Worm (Caenorhabditis elegans) whole organism, dauer: ENCODE data around the gene ZK686.1.

Source experiments
- unc-62 ChIP-seq: sonication (generic microtip); optimal IDR thresholded peaks from 2 replicates; lab custom pipeline; 2017; ENCODE audit warnings: missing biosample characterization, missing genetic modification reagents, missing genetic modification characterization

The ZK686.1 gene

DNA sequence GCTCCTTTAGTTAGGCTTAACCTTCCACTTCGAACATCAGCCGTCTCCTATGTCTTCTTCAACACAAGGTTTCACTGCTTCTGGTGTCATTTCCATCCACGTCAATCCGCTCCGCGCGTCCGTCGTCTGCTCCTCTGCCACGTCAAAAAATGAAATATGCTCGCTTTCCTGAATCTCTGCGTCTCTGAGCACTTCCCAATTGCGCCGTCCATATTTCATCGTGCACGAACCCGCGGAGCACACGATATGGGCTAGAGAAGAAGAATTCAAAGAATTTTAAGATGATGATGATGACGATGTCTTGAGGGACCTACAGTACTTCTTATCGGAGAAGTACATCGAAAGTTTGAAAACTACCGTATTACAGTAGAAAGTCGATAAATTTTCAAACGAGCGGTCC, 20.0 kb downstream of the ZK686.1 start:
- TF ChIP-seq unc-62 (GFP tag; lab: Kevin White, UChicago), result no peak

DNA sequence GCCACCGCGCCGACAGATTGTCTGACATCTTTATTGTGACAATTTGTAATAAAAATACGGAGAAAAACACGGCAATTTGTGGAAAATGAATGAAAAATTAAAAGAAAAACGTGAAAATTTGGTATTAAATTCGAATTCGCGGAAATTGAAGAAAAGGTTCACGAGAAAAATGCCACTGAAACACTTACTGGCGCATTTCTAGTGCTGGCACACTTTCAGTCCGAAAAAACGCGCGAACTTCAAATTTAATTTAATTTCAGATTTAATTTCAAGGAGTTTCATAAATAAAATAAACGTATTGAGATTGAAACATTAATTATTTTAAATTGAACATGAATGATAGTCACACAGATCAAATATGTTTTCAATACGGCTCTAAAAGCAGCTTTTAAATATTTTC, 22.4 kb downstream of the ZK686.1 start, which contains the start of gene cyk-7:
Gene cyk-7 (minus strand): TSS at position 99 of the 400 bp plus-strand sequence.
- TF ChIP-seq unc-62 (GFP tag; lab: Kevin White, UChicago), result no peak

DNA sequence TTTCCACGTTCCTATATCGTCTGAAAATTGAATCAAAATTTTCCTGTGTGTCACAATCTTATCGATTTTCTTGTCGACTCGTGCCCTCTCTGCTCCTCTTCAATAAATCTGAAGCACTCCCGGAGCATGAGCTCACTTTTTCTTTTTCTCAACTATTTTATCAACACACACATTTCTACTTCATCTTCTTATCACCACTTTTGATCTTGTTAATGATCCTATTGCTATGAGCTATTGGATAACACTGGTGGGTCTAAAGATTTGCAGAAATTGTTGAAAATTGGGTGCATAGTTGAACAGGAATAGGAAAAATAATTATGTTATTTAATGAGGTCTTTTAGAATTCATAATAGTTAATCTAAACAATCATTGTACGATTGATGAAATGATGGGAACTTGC, 32.3 kb downstream of the ZK686.1 start:
- TF ChIP-seq unc-62 (GFP tag; lab: Kevin White, UChicago), result no peak

DNA sequence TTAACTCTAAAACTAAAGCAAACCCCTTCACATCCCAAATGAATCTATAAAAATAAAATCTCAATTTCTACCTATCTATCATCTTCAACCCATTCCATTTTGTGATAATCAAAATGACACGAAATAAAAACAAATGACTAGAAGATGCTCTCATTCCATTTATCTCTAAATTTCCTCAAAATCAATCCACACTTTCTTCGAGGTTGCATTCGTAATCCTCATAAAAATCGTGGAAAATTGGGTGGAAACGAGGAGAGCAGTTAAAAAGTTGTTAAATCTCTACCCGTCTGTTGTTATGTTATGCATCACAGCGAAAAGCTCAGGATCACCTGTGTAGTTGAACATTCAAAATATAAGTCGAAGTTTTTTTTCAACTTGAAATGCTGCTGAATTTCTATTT, 34.0 kb downstream of the ZK686.1 start:
- TF ChIP-seq unc-62 (GFP tag; lab: Kevin White, UChicago), result no peak

DNA sequence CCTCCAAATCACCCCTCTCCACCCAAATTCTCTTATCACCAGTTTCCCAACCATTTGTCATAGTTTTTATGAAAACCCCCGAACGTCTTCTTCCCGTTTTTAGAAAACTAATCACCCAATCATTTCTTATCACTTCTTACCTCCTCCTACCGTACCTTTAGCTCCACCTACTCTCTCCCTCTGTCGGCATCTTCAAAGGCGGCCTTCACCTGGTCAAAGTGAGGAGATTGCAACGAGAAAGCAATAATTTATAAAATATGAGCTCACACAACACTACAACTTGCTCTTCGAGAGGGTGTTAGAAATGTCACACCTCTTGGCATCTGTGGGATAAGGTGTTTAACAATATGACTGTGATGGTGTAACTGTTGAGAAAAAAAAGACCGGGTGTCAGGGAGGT, 36.1 kb downstream of the ZK686.1 start:
- no peak for TF ChIP-seq unc-62 (GFP tag; lab: Kevin White, UChicago)

DNA sequence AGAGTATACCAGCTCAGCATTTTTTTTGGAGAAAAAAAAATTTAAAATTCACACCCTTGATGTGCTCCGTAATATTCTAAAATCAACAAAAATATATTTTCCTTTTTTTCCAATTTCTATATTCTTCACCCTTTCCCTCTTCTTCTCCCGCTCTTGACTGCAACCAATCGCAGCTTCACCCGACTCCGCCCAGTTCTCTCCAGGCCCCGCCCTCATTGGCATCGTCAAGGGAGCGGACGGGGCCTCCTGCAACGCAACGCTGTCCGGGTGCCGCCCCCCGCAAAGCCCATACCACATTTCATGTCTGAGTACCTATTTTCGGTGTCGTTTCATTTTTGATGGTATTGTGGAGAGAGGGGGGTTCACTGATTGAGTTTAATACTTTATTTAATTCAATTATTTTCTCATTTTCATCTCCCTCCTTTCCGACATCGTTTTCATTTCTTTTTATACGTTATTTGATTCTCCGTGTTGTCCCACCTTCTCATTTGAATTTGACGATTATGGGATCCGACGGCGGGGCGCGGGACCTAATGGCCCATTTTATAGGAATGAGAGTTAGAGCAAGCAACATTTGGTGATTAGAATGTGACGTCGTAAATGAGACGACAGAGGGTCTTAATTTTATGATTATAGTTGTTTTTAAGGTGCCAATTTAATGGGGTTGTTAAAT, 39.4 kb downstream of the ZK686.1 start:
- no peak for TF ChIP-seq unc-62 (GFP tag; lab: Kevin White, UChicago)

DNA sequence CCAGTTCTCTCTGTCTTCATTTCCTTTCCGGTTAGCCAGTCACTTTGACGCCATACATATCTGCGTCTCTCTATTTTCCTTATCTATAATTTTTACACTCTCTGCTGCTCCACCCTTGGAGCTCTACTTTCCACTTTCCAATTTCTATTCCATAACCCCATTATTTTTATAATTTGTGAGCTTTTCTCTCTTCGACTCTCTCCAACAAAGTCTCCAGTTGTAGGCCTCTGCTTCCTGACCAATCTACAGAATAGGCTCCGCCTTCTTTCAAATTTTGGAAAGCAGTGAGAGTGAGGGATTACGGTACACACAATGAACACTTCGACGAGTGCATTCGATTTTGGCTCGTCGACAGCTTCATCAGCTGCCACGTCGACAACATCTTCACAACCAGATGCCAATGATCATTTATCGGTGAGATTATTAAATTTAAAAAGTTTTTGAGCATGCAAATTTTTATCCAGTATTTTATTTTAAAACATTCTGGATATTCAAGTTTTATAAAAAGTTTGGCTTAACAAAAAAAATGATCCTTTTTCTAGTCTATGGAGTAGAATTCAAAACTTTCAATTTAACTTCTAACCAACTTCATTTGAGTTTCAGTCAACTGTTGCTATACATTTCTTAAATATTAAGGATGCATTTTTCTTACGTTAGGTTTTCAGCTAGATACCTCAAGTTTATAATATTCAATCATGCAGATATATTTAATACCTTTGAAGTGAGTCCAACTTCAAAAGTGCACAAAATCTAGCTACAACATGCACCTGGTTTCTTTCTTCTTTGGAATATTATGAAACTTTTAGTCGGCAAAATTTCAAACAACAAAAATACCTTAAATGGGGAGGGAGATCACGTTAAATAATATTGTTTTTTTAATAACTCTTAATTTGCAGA, 41.5 kb downstream of the ZK686.1 start, which contains the start of gene egl-5:
Gene egl-5 (plus strand): TSS at position 216 of the 897 bp plus-strand sequence.
- no peak for TF ChIP-seq unc-62 (GFP tag; lab: Kevin White, UChicago)

DNA sequence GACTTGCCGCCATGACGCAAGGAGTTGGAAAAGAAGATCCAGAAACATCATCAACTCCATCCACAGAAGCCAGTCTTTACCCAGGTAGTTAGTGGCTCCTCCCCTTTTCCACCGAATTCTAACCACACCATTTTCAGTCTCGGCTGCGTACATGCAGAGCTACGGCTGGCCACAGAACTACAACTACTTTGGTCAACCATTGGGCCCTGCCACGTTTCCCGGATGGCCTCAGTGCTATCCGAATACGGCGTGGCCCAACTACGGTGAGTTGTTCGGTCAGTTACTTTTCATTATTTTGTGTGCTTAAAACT, 42.1 kb downstream of the ZK686.1 start:
- no peak for TF ChIP-seq unc-62 (GFP tag; lab: Kevin White, UChicago)

DNA sequence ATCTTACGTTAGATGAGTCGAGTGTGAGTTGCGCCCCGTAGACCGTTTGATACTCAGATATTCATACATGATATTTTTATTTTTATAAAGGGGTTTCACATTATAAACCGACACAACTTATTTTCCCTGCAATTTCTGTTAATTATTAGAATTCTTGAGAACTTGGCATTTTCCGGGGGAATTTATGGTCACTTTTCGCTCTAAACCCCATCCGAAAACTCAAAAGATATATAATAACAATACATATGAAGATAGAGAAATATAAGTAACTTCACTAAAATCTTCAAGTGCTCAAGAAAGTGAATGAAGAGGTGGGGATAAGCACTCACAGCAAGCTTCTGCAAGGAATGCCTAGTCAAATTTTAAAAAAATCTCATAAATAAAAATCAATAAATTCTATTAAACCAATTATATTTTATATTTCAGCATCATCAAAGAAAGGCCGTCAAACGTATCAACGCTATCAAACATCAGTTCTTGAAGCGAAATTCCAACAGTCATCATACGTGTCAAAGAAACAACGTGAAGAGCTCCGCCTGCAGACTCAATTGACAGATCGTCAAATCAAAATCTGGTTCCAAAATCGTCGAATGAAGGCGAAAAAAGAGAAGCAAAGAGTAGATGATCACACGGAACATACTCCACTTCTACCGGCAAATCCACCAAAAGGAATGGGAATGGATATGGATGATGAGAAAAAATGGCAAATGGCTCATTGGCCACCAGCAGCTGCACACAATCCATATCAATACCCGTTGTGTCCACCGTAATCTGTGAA, 42.8 kb downstream of the ZK686.1 start:
- TF ChIP-seq unc-62 (GFP tag; lab: Kevin White, UChicago), result no peak

DNA sequence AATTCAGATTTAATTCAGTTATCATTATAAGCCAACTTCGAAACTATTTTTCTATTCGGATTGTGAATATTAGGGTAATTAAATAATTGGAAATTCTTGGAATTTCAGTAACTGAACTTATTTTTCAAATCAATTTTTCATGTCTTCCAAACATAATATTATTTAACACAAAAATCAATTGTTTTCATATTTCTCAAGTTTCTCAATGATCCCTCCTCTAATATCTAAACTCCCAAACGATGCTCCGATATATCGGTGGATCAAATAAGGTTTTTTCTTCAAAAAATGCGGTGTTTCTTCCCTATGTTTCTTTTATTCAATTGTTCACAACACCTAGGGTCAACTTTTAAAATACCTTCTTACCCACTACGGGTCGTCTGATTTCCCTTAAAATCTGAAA, 43.5 kb downstream of the ZK686.1 start:
- no peak for TF ChIP-seq unc-62 (GFP tag; lab: Kevin White, UChicago)

DNA sequence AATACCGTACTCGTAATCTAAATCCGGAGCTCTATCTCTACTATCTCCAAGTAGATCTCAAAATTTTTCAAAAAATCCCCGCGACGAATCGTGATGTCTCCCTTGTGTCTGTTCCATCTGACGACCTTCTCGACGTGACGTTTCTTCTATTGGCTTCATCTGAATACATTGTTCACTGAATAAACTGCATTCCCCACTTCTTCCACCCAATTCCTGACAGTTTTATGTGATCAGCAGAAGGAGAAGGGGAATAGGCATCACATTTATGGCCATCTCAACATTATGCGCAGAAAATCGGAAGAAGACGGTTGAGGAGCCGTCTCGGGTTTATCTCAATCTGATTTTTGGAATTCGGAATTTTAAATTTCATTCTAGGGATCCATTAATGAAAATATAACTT, 46.0 kb downstream of the ZK686.1 start:
- no peak for TF ChIP-seq unc-62 (GFP tag; lab: Kevin White, UChicago)

DNA sequence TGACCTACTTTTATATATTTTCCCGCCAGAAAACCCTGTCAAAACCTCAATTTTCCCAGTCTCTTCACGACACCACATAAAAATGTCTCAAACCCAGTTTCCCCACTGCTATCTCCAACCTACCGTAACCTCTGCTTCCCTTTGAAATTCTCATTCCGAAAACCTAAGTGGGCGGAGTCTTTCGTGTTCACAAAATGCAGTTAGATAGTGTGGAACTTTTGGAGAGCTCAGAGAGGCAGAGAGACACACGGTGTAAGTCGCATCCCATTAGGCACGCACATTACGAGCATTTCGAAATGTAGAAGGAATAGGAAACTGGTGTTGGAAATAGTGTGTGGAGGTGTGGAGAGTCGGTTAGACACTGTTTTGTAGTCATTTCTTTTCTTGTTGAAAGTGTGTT, 46.9 kb downstream of the ZK686.1 start:
- no peak for TF ChIP-seq unc-62 (GFP tag; lab: Kevin White, UChicago)

DNA sequence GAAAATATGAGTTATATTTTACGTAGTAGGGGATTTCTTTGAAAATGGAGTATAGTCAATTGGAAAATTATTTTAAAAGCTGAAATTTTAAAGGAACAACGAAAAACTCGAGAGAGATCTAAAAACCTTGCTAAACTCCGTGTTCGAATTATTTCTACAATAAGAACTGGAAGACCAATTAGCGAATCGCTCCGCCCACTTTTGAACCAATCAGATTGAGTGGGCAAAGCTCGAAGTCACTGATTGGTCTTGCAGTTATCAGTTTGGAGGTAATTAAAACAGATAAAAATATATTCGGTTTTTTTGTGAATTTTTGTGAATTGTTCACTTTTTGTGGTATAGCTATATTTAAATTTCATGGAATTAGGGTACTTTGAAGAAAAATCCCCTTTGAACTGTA, 50.4 kb downstream of the ZK686.1 start:
- no peak for TF ChIP-seq unc-62 (GFP tag; lab: Kevin White, UChicago)
